Fruit fly (Drosophila melanogaster): Measurements from ENCODE around the gene IFT46.

The IFT46 gene

dm6 chr2L:18605549-18605948, 10.4 kb downstream of the IFT46 start, which contains the start of gene CG31789:
TSS of gene CG31789 (plus strand) at chr2L:18605928.
- TF ChIP-seq Dfd (GFP tag; optimal IDR thresholded peaks at IDR 0.05) = no peak

dm6 chr2L:18604986-18605385, 10.9 kb downstream of the IFT46 start, which contains the start of gene CG10413:
TSS of gene CG10413 (minus strand) at chr2L:18605249.
- TF ChIP-seq Dif (GFP tag; optimal IDR thresholded peaks at IDR 0.05; ENCODE audit: partially characterized antibody) (no peak), dmrt93B (GFP tag; optimal IDR thresholded peaks at IDR 0.05) (peak; percentile 97), dsf (GFP tag; optimal IDR thresholded peaks at IDR 0.05; ENCODE audit: borderline replicate concordance) (peak; percentile 90), Sp1 (GFP tag; optimal IDR thresholded peaks at IDR 0.05) (peak; percentile 98), Hnf4 (GFP tag; optimal IDR thresholded peaks at IDR 0.05) (peak; percentile 98), CG9705 (GFP tag; optimal IDR thresholded peaks at IDR 0.05) (peak; percentile 98), CG32264 (GFP tag; optimal IDR thresholded peaks at IDR 0.05) (peak; percentile 95), Hr83 (GFP tag; optimal IDR thresholded peaks at IDR 0.05; ENCODE audit: poor library complexity, severe bottlenecking) (peak; percentile 88), sv (GFP tag; optimal IDR thresholded peaks at IDR 0.05) (peak; percentile 97), Myc (optimal IDR thresholded peaks at IDR 0.05) (no peak), jim (GFP tag; optimal IDR thresholded peaks at IDR 0.05) (peak; percentile 29), usp (GFP tag; optimal IDR thresholded peaks at IDR 0.05) (no peak), fru (GFP tag; optimal IDR thresholded peaks at IDR 0.05) (peak; percentile 98), Hr78 (GFP tag; optimal IDR thresholded peaks at IDR 0.05) (no peak), brk (GFP tag; optimal IDR thresholded peaks at IDR 0.05) (peak; percentile 96), sage (GFP tag; optimal IDR thresholded peaks at IDR 0.05) (peak; percentile 96), Mio (GFP tag; optimal IDR thresholded peaks at IDR 0.05) (peak; percentile 89), HLH106 (tag; optimal IDR thresholded peaks at IDR 0.05) (peak; percentile 99), OdsH (GFP tag; optimal IDR thresholded peaks at IDR 0.05) (peak; percentile 98), psq (GFP tag; optimal IDR thresholded peaks at IDR 0.05) (peak; percentile 96), foxo (GFP tag; optimal IDR thresholded peaks at IDR 0.05) (peak; percentile 93 to 99), woc (GFP tag; optimal IDR thresholded peaks at IDR 0.05) (peak; percentile 94), br (GFP tag; optimal IDR thresholded peaks at IDR 0.05) (peak; percentile 99), h (GFP tag; optimal IDR thresholded peaks at IDR 0.05) (peak; percentile 99), ey (GFP tag; optimal IDR thresholded peaks at IDR 0.05) (peak; percentile 99), Vsx2 (GFP tag; optimal IDR thresholded peaks at IDR 0.05; ENCODE audit: partially characterized antibody) (no peak), Rel (GFP tag; optimal IDR thresholded peaks at IDR 0.05) (no peak), Rel (tag; optimal IDR thresholded peaks at IDR 0.05) (peak; percentile 91), pan (optimal IDR thresholded peaks at IDR 0.05) (no peak), rgr (GFP tag; optimal IDR thresholded peaks at IDR 0.05) (peak; percentile 99), GATAd (GFP tag; optimal IDR thresholded peaks at IDR 0.05) (peak; percentile 93), N (GFP tag; optimal IDR thresholded peaks at IDR 0.05) (no peak), Jra (GFP tag; optimal IDR thresholded peaks at IDR 0.05) (peak; percentile 96)

DNA sequence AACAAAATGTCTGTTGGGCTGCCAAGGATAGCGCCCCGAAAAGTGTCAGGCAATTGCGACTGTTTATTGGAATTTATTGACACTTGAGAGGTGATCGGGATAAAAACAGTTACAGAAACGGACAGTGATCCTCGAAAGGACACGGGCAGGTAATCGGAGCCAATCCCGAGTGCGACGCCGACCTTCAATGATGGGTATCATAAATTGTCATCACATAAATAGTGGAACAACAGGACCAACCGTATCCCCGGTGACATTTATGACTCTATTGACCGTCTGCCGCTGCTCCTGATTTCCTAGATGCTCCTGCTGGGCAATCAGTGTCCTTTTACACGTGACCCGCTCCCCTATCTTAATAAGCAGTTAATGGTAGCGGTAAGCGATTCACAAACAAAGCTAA, 16.8 kb downstream of the IFT46 start:
- no peak for TF ChIP-seq Hr83 (GFP tag; optimal IDR thresholded peaks at IDR 0.05; ENCODE audit: poor library complexity, severe bottlenecking)
- TF ChIP-seq fru (GFP tag; optimal IDR thresholded peaks at IDR 0.05) = no peak
- TF ChIP-seq foxo (GFP tag; optimal IDR thresholded peaks at IDR 0.05) = no peak
- TF ChIP-seq dl (GFP tag; optimal IDR thresholded peaks at IDR 0.05; ENCODE audit: insufficient read depth in 1 of 2, partially characterized antibody in 2 of 2) = no peak

DNA sequence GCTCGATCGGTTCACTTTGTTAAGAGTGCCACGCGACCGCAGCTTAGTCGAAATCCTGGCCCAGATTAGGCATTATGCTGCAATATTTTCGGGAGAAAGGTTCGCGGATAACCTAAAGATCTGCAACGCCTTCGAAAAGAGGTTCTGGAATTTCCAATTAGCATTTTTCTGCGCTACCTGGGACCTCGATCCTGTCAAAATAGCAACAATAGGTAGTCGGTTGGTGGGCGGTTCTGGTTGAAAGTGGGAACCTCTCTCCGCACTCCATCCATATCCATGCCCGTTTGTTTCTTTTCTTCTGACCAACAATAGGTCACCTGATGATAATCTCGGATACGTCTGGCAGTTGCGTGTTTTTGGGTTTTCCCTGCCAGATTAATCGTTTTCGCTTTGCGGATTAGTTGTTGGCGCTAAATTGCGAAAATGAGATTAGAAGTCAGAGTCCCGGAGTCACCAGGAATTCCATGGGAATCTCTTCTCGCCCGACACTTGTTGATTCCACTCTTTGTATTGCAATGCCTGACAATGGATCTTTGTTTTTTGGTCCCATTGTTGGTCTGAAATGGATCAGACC, 17.7 kb downstream of the IFT46 start:
- TF ChIP-seq Mio (GFP tag; optimal IDR thresholded peaks at IDR 0.05) (no peak), Dif (GFP tag; optimal IDR thresholded peaks at IDR 0.05; ENCODE audit: partially characterized antibody) (no peak), fru (GFP tag; optimal IDR thresholded peaks at IDR 0.05) (no peak), rgr (GFP tag; optimal IDR thresholded peaks at IDR 0.05) (no peak), dl (GFP tag; optimal IDR thresholded peaks at IDR 0.05; ENCODE audit: insufficient read depth in 1 of 2, partially characterized antibody in 2 of 2) (no peak), Dfd (GFP tag; optimal IDR thresholded peaks at IDR 0.05) (no peak), Jra (GFP tag; optimal IDR thresholded peaks at IDR 0.05) (no peak), foxo (GFP tag; optimal IDR thresholded peaks at IDR 0.05) (no peak), h (GFP tag; optimal IDR thresholded peaks at IDR 0.05) (no peak), Sp1 (GFP tag; optimal IDR thresholded peaks at IDR 0.05) (no peak), Abd-B (GFP tag; optimal IDR thresholded peaks at IDR 0.05) (no peak), br (GFP tag; optimal IDR thresholded peaks at IDR 0.05) (no peak), ey (GFP tag; optimal IDR thresholded peaks at IDR 0.05) (no peak), Hr78 (GFP tag; optimal IDR thresholded peaks at IDR 0.05) (no peak)

Data from whole organism, wandering third instar larva.